Fruit fly (Drosophila melanogaster) whole organism: ENCODE results near the gene GluRIIA.

Source experiments
- CG8478 ChIP-seq: fragments of >200 bp; optimal IDR thresholded peaks from 2 replicates; lab custom pipeline; 2018; ENCODE audit warnings: inconsistent platforms
- EcR ChIP-seq, 2 experiments: fragments of >200 bp; optimal IDR thresholded peaks; 2 replicates each; lab custom pipeline; 2017; ENCODE audit warnings: missing biosample characterization in 2 of 2, missing genetic modification characterization in 2 of 2, missing genetic modification reagents in 2 of 2
- pan ChIP-seq: fragments of >200 bp; optimal IDR thresholded peaks from 2 replicates; lab custom pipeline; 2017

dm6 chr2L:5520757-5521156, 34.1 kb upstream of the GluRIIA start:
- TF ChIP-seq EcR (GFP tag; optimal IDR thresholded peaks at IDR 0.05; lab: Kevin White, UChicago) (no peak), CG8478 (no peak), pan (no peak)
